Worm (Caenorhabditis elegans) whole organism, L3 larva: Measurements from ENCODE around the gene scc-1.
A peak's percentile ranks its signal among the peaks of the same experiment; 100 is the strongest.

Source experiments
- ceh-16 ChIP-seq: sonication (generic microtip); optimal IDR thresholded peaks from 2 replicates; lab custom pipeline; 2017; ENCODE audit warnings: missing biosample characterization, missing genetic modification characterization
- elt-2 ChIP-seq: sonication (generic microtip); optimal IDR thresholded peaks from 2 replicates; lab custom pipeline; 2016; ENCODE audit warnings: missing genetic modification reagents, mild to moderate bottlenecking, missing genetic modification characterization, missing compliant biosample characterization
- nhr-23 ChIP-seq: fragments of 150-350 bp; optimal IDR thresholded peaks from 2 replicates; lab custom pipeline; 2014; ENCODE audit warnings: missing biosample characterization, missing genetic modification reagents, missing genetic modification characterization
- nhr-76 ChIP-seq: fragments of 150-350 bp; sonication (generic microtip); optimal IDR thresholded peaks from 5 replicates; lab custom pipeline; 2014; ENCODE audit warnings: missing biosample characterization, missing genetic modification characterization
- nhr-77 ChIP-seq: fragments of 150-350 bp; optimal IDR thresholded peaks from 2 replicates; lab custom pipeline; 2014; ENCODE audit warnings: missing biosample characterization, missing genetic modification characterization
- unc-39 ChIP-seq: sonication (generic microtip); optimal IDR thresholded peaks from 4 replicates; lab custom pipeline; 2017; ENCODE audit warnings: missing biosample characterization, missing genetic modification characterization
- zag-1 ChIP-seq: fragments of 150-350 bp; optimal IDR thresholded peaks from 2 replicates; lab custom pipeline; 2014; ENCODE audit warnings: missing biosample characterization, missing genetic modification characterization

DNA sequence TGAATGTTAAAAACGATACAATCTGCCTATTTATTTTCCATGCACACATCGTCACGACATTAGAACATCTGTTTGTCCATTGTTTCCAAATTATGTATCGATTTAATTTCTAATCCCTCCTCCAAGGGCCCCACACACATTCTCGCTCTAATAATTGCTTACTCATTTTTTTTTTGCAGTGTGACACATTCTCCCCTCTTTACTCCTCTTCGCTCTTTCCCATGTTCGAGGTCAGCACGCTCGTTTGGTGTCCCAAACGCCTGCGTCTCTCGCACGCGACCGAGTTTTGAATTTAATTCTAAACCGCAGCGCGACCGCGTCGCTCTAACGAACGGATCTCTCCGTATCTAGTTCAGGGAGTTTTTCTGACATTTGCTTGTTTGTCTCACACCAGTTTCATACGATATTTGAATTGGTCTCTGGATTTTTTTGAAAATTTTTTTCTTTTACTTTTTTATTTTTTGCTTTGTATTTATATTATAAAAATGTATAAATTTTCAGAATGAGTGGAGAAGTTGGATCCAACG is 25.9 kb upstream of the scc-1 start, which contains the start of the genes clec-140 and hmg-11:
- TF ChIP-seq nhr-76 (no peak), unc-39 (tag; lab: Kevin White, UChicago) (no peak), nhr-77 (tag; lab: Kevin White, UChicago) (no peak), nhr-23 (tag; lab: Kevin White, UChicago) (peak; percentile 41), elt-2 (tag; lab: Kevin White, UChicago) (peak; percentile 46), ceh-16 (tag; lab: Kevin White, UChicago) (no peak), zag-1 (no peak)
